Worm (Caenorhabditis elegans) whole organism, L2 larva: ENCODE measurements around the gene mfn-1.

Source experiments
- F13H6.1 ChIP-seq: sonication (generic microtip); optimal IDR thresholded peaks from 2 replicates; lab custom pipeline; 2016; ENCODE audit warnings: missing genetic modification characterization, missing compliant biosample characterization
- R02D3.7 ChIP-seq: fragments of 150-350 bp; optimal IDR thresholded peaks from 2 replicates; lab custom pipeline; 2014; ENCODE audit warnings: missing biosample characterization, missing genetic modification characterization
- Y55F3AM.14 ChIP-seq: fragments of 200-800 bp; sonication (Bioruptor generic); optimal IDR thresholded peaks from 2 replicates; lab custom pipeline; 2018; ENCODE audit warnings: mild to moderate bottlenecking, missing genetic modification characterization, missing compliant biosample characterization
- alr-1 ChIP-seq: fragments of 150-350 bp; optimal IDR thresholded peaks from 2 replicates; lab custom pipeline; 2014; ENCODE audit warnings: missing biosample characterization, missing genetic modification characterization
- aly-2 ChIP-seq: fragments of 150-350 bp; optimal IDR thresholded peaks from 2 replicates; lab custom pipeline; 2014; ENCODE audit warnings: missing biosample characterization, missing genetic modification characterization
- ama-1 ChIP-seq: fragments of 150-350 bp; optimal IDR thresholded peaks from 2 replicates; lab custom pipeline; 2018; ENCODE audit warnings: inconsistent platforms
- blmp-1 ChIP-seq: sonication (generic microtip); optimal IDR thresholded peaks from 2 replicates; lab custom pipeline; 2017; ENCODE audit warnings: missing genetic modification characterization, mild to moderate bottlenecking, missing compliant biosample characterization, antibody characterized with exemption, moderate library complexity; ENCODE audit not compliant: insufficient read depth
- ceh-16 ChIP-seq: fragments of 150-350 bp; optimal IDR thresholded peaks from 2 replicates; lab custom pipeline; 2014; ENCODE audit warnings: missing biosample characterization, missing genetic modification characterization
- crh-2 ChIP-seq: sonication (generic microtip); optimal IDR thresholded peaks from 2 replicates; lab custom pipeline; 2017; ENCODE audit warnings: missing biosample characterization, missing genetic modification characterization
- dmd-4 ChIP-seq: sonication (generic microtip); optimal IDR thresholded peaks from 2 replicates; lab custom pipeline; 2017; ENCODE audit warnings: missing biosample characterization, missing genetic modification characterization
- egl-27 ChIP-seq: sonication (generic microtip); optimal IDR thresholded peaks from 3 replicates; lab custom pipeline; 2017; ENCODE audit warnings: missing biosample characterization, missing genetic modification reagents, missing genetic modification characterization
- elt-1 ChIP-seq: fragments of 150-350 bp; optimal IDR thresholded peaks from 2 replicates; lab custom pipeline; 2014; ENCODE audit warnings: missing biosample characterization, missing genetic modification characterization
- elt-3 ChIP-seq: sonication (generic microtip); optimal IDR thresholded peaks from 2 replicates; lab custom pipeline; 2017; ENCODE audit warnings: missing biosample characterization, missing genetic modification characterization
- fos-1 ChIP-seq: fragments of 150-350 bp; optimal IDR thresholded peaks from 2 replicates; lab custom pipeline; 2014; ENCODE audit warnings: missing biosample characterization, missing genetic modification characterization
- gmeb-1 ChIP-seq: fragments of 150-350 bp; optimal IDR thresholded peaks from 2 replicates; lab custom pipeline; 2014; ENCODE audit warnings: missing biosample characterization, missing genetic modification characterization
- lin-13 ChIP-seq: fragments of 150-350 bp; optimal IDR thresholded peaks from 2 replicates; lab custom pipeline; 2014; ENCODE audit warnings: missing biosample characterization, missing genetic modification reagents, missing genetic modification characterization
- lin-39 ChIP-seq: fragments of 150-350 bp; optimal IDR thresholded peaks from 2 replicates; lab custom pipeline; 2014; ENCODE audit warnings: missing biosample characterization, missing genetic modification reagents, missing genetic modification characterization
- mdl-1 ChIP-seq, 2 experiments: fragments of 150-350 bp in 1 of 2; sonication (generic microtip) in 1 of 2; optimal IDR thresholded peaks; 2 replicates each; lab custom pipeline; 2017; ENCODE audit warnings: missing biosample characterization in 2 of 2, missing genetic modification characterization in 2 of 2
- nhr-10 ChIP-seq: sonication (generic microtip); optimal IDR thresholded peaks from 2 replicates; lab custom pipeline; 2017; ENCODE audit warnings: missing biosample characterization, missing genetic modification characterization
- nhr-11 ChIP-seq: fragments of 150-350 bp; optimal IDR thresholded peaks from 2 replicates; lab custom pipeline; 2014; ENCODE audit warnings: missing biosample characterization, missing genetic modification characterization
- nhr-12 ChIP-seq: fragments of 150-350 bp; optimal IDR thresholded peaks from 2 replicates; lab custom pipeline; 2014; ENCODE audit warnings: missing biosample characterization, missing genetic modification characterization
- nhr-129 ChIP-seq: fragments of 150-350 bp; optimal IDR thresholded peaks from 2 replicates; lab custom pipeline; 2014; ENCODE audit warnings: missing biosample characterization, missing genetic modification characterization
- nhr-21 ChIP-seq: fragments of 150-350 bp; optimal IDR thresholded peaks from 2 replicates; lab custom pipeline; 2014; ENCODE audit warnings: missing biosample characterization, missing genetic modification characterization
- nhr-23 ChIP-seq: fragments of 150-350 bp; optimal IDR thresholded peaks from 2 replicates; lab custom pipeline; 2014; ENCODE audit warnings: missing biosample characterization, missing genetic modification reagents, missing genetic modification characterization
- nhr-77 ChIP-seq: fragments of 150-350 bp; optimal IDR thresholded peaks from 2 replicates; lab custom pipeline; 2014; ENCODE audit warnings: missing biosample characterization, missing genetic modification characterization
- sem-4 ChIP-seq: fragments of 150-350 bp; optimal IDR thresholded peaks from 2 replicates; lab custom pipeline; 2014; ENCODE audit warnings: missing biosample characterization, missing genetic modification reagents, missing genetic modification characterization
- sma-3 ChIP-seq: sonication (generic microtip); optimal IDR thresholded peaks from 2 replicates; lab custom pipeline; 2016; ENCODE audit warnings: missing genetic modification reagents, missing genetic modification characterization, missing compliant biosample characterization
- sma-9 ChIP-seq, 2 experiments: fragments of 150-350 bp in 1 of 2; sonication (generic microtip) in 1 of 2; optimal IDR thresholded peaks; 2 replicates each; lab custom pipeline; 2014 to 2016; ENCODE audit warnings: missing genetic modification characterization in 2 of 2, mild to moderate bottlenecking in 1 of 2, missing biosample characterization in 1 of 2, missing compliant biosample characterization in 1 of 2, missing genetic modification reagents in 1 of 2, moderate library complexity in 1 of 2
- unc-39 ChIP-seq: fragments of 150-350 bp; optimal IDR thresholded peaks from 2 replicates; lab custom pipeline; 2014; ENCODE audit warnings: missing biosample characterization, missing genetic modification characterization
- unc-55 ChIP-seq: fragments of 150-350 bp; sonication (generic microtip); optimal IDR thresholded peaks from 3 replicates; lab custom pipeline; 2014; ENCODE audit warnings: missing biosample characterization, missing genetic modification reagents, missing genetic modification characterization
- unc-62 ChIP-seq: fragments of 150-350 bp; optimal IDR thresholded peaks from 2 replicates; lab custom pipeline; 2014; ENCODE audit warnings: missing biosample characterization, missing genetic modification reagents, missing genetic modification characterization
- zag-1 ChIP-seq: fragments of 150-350 bp; optimal IDR thresholded peaks from 2 replicates; lab custom pipeline; 2014; ENCODE audit warnings: missing biosample characterization, missing genetic modification characterization
- ztf-1 ChIP-seq: fragments of 200-800 bp; sonication (Bioruptor generic); conservative IDR thresholded peaks from 2 replicates; pipeline ENCODE4 v1.3.6; 2022; ENCODE audit warnings: missing genetic modification characterization, missing compliant biosample characterization

Gene mfn-1

DNA sequence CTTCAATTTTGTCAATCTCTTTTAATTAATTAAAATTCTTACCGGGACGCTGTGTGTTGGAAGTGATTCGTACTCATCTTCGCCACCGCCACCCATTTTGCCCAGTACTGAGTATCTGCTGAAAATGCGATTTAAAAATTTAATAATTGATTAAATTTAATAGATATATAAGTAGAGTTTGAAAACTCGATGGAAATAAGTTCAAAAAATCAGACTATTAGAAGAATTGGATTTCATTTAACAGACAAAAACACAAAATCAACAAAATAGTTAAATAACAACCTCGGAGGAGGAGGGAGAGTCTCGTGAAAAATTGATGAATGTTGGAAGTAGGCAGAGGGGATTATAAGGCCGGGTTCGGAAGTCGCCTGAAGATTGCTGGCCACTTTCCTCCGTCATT, at the start of gene mfn-1:
mfn-1 (minus strand) TSS at position 101 of the 400 bp plus-strand sequence.
- no peak for TF ChIP-seq ceh-16 (tag; lab: Kevin White, UChicago)
- TF ChIP-seq F13H6.1 (tag; lab: Kevin White, UChicago): no peak
- no peak for TF ChIP-seq Y55F3AM.14 (GFP tag; lab: Kevin White, UChicago)
- TF ChIP-seq fos-1 (tag; lab: Kevin White, UChicago): no peak
- TF ChIP-seq sma-3 (GFP tag; lab: Kevin White, UChicago): no peak
- no peak for TF ChIP-seq egl-27 (tag; lab: Kevin White, UChicago)
- TF ChIP-seq blmp-1 (tag; lab: Kevin White, UChicago): no peak
- no peak for TF ChIP-seq R02D3.7 (tag; lab: Kevin White, UChicago)
- TF ChIP-seq elt-1: no peak
- no peak for TF ChIP-seq gmeb-1
- no peak for TF ChIP-seq ztf-1 (GFP tag; lab: Robert Waterston, UW)
- TF ChIP-seq nhr-77 (tag; lab: Kevin White, UChicago): no peak
- no peak for TF ChIP-seq nhr-11 (tag; lab: Kevin White, UChicago)
- TF ChIP-seq dmd-4 (tag; lab: Kevin White, UChicago): no peak
- TF ChIP-seq unc-39 (tag; lab: Kevin White, UChicago): no peak

DNA sequence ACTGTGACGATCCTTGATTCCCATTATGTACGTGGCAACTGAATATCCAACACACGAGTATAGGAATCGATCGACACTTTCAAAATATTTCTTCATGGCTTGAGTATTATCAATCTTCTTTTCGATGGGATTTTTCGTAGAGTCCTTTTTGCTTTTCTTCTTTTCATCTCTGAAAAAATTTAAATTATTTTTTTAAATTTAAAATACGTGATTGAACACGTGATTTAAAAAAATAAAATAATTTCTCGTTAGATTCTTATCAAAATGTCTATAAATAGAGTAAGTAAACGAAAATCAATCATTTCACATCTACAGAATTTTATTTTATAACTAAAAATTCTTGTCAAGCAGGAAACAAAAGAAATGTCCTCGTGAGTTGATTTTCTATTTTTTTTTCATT, 49.5 kb upstream of the mfn-1 start, which contains the start of gene Y62F5A.10:
Y62F5A.10 (plus strand) TSS at position 301 of the 400 bp plus-strand sequence.
- TF ChIP-seq aly-2 (no peak), unc-62 (GFP tag; lab: Kevin White, UChicago) (no peak), nhr-10 (tag; lab: Kevin White, UChicago) (no peak), mdl-1 (tag; optimal IDR thresholded peaks at IDR 0.05; lab: Kevin White, UChicago) (no peak), ztf-1 (GFP tag; lab: Robert Waterston, UW) (no peak), ama-1 (lab: Kevin White, UChicago) (no peak)

DNA sequence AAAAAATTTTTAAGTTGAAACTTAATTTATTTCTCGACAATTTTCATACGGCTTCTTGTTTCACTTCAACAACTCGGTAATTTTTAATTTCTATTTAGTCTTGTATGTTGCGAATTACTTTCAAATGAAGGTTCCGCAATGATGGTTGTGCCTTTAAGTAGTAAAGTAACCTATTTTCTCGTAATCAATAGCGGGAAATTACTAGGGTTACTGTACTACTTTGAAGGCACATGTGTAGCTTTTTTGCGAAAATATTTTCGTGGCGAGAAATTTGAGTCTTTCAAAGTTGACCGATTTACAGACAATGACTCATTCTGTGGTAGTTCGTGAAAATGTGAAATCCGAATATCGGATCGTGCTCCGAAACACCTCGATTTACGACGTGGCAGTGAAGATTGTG, 46.4 kb upstream of the mfn-1 start, which contains the start of gene B0334.10:
B0334.10 (plus strand) TSS at position 301 of the 400 bp plus-strand sequence.
- TF ChIP-seq elt-1: no peak
- no peak for TF ChIP-seq aly-2
- TF ChIP-seq nhr-21 (tag; lab: Kevin White, UChicago): no peak
- no peak for TF ChIP-seq unc-55 (GFP tag; lab: Kevin White, UChicago)
- no peak for TF ChIP-seq alr-1 (tag; lab: Kevin White, UChicago)
- TF ChIP-seq ceh-16 (tag; lab: Kevin White, UChicago): no peak
- no peak for TF ChIP-seq nhr-12 (tag; lab: Kevin White, UChicago)
- TF ChIP-seq, all 48 proteins: peak for 0

DNA sequence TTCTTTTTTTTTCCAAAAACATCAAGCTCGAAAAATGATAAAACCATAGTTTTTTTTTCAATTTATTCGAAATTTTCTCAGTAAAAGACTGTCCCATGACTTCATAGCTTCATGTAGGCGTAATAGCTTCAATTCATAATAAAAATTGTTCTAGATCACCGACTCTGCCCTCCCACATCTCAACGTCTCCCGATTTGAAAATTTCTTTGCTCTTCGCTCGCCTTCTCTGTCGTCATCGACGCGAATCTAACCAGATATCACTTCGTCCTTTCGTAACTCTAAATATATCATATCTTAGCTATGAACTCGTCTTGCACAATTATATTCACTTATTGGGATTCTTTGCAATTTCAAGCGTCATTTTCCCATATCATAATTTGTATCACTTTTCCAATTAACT, 43.0 kb upstream of the mfn-1 start, which contains the start of gene srh-44:
srh-44 (plus strand) TSS at position 301 of the 400 bp plus-strand sequence.
- TF ChIP-seq alr-1 (tag; lab: Kevin White, UChicago): no peak
- no peak for TF ChIP-seq unc-39 (tag; lab: Kevin White, UChicago)
- TF ChIP-seq crh-2 (tag; lab: Kevin White, UChicago): no peak

DNA sequence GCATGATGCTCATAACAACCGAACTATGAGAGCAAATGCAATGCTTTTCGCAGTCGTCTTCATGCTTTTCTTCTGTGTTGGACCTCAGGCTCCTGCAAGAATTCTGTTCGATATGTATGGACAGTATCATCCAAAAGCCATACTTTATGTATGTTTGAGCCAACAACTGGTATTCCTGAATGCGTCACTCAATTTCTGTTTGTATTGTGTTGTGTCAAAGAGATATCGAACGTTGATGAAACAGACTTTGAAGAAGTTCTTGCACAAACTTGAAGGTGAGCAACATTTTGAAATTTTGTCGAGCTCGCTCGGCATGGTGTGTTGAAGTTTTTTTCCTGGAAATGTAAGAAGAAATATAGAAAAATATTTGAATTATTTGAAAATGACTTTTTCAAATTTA, 41.1 kb upstream of the mfn-1 start:
- TF ChIP-seq nhr-11 (tag; lab: Kevin White, UChicago) (no peak), elt-1 (no peak), F13H6.1 (tag; lab: Kevin White, UChicago) (no peak), sma-3 (GFP tag; lab: Kevin White, UChicago) (no peak), Y55F3AM.14 (GFP tag; lab: Kevin White, UChicago) (no peak), sma-9 (GFP tag; optimal IDR thresholded peaks at IDR 0.05; lab: Kevin White, UChicago) (no peak), sma-9 (tag; optimal IDR thresholded peaks at IDR 0.05; lab: Kevin White, UChicago) (no peak), egl-27 (tag; lab: Kevin White, UChicago) (no peak), ztf-1 (GFP tag; lab: Robert Waterston, UW) (no peak), R02D3.7 (tag; lab: Kevin White, UChicago) (no peak), lin-13 (GFP tag; lab: Kevin White, UChicago) (no peak), fos-1 (tag; lab: Kevin White, UChicago) (no peak), elt-3 (tag; lab: Kevin White, UChicago) (no peak), sem-4 (no peak), zag-1 (tag; lab: Kevin White, UChicago) (no peak), nhr-129 (tag; lab: Kevin White, UChicago) (no peak), alr-1 (tag; lab: Kevin White, UChicago) (no peak), nhr-23 (tag; lab: Kevin White, UChicago) (no peak), lin-39 (no peak), dmd-4 (tag; lab: Kevin White, UChicago) (no peak), aly-2 (no peak)
